Fruit fly (Drosophila melanogaster) whole organism, embryonic: ENCODE measurements around the gene mRRF1.

Experiments used
- ATbp ChIP-seq: fragments of 200-800 bp; sonication (Bioruptor generic); optimal IDR thresholded peaks from 2 replicates; lab custom pipeline; 2017; ENCODE audit warnings: missing biosample characterization, mild to moderate bottlenecking, missing genetic modification characterization, missing genetic modification reagents
- Antp ChIP-seq: fragments of 200-800 bp; sonication (Bioruptor generic); optimal IDR thresholded peaks from 3 replicates; lab custom pipeline; 2016; ENCODE audit warnings: missing biosample characterization, missing genetic modification characterization
- Bteb2 ChIP-seq: fragments of 200-800 bp; sonication (Bioruptor generic); optimal IDR thresholded peaks from 2 replicates; lab custom pipeline; 2016; ENCODE audit warnings: missing biosample characterization, missing genetic modification characterization
- CG10979 ChIP-seq: fragments of 200-800 bp; sonication (Bioruptor generic); optimal IDR thresholded peaks from 2 replicates; lab custom pipeline; 2018; ENCODE audit warnings: missing biosample characterization, mild to moderate bottlenecking, missing genetic modification characterization, moderate library complexity
- CG11504 ChIP-seq: fragments of 200-800 bp; sonication (Bioruptor generic); optimal IDR thresholded peaks from 3 replicates; lab custom pipeline; 2019; ENCODE audit warnings: missing biosample characterization, mild to moderate bottlenecking, missing genetic modification characterization, moderate library complexity
- CG12769 ChIP-seq: fragments of 200-800 bp; sonication (Bioruptor generic); optimal IDR thresholded peaks from 2 replicates; lab custom pipeline; 2019; ENCODE audit warnings: missing biosample characterization, mild to moderate bottlenecking, missing genetic modification characterization, moderate library complexity
- CG17802 ChIP-seq: fragments of 200-800 bp; sonication (Bioruptor generic); optimal IDR thresholded peaks from 2 replicates; lab custom pipeline; 2018; ENCODE audit warnings: missing biosample characterization, mild to moderate bottlenecking, missing genetic modification characterization, moderate library complexity
- CG18262 ChIP-seq: fragments of 200-800 bp; optimal IDR thresholded peaks from 3 replicates; lab custom pipeline; 2019; ENCODE audit warnings: missing biosample characterization, mild to moderate bottlenecking, missing genetic modification characterization, moderate library complexity
- CG1832 ChIP-seq: fragments of 200-800 bp; sonication (Bioruptor generic); optimal IDR thresholded peaks from 2 replicates; lab custom pipeline; 2017; ENCODE audit warnings: missing biosample characterization, mild to moderate bottlenecking, missing genetic modification characterization, inconsistent platforms
- CG2120 ChIP-seq: fragments of 200-800 bp; sonication (Bioruptor generic); optimal IDR thresholded peaks from 3 replicates; lab custom pipeline; 2016; ENCODE audit warnings: missing biosample characterization, missing genetic modification characterization
- CG32772 ChIP-seq: fragments of 200-800 bp; sonication (Bioruptor generic); IDR thresholded peaks from 2 replicates; pipeline ENCODE4 v1.3.6; 2022; ENCODE audit warnings: missing biosample characterization, missing genetic modification characterization
- CG34224 ChIP-seq: fragments of 200-800 bp; sonication (Bioruptor generic); IDR thresholded peaks from 3 replicates; pipeline ENCODE4 v1.3.6; 2022; ENCODE audit warnings: missing biosample characterization, missing genetic modification characterization; ENCODE audit not compliant: partially characterized antibody
- CG3995 ChIP-seq: fragments of 200-800 bp; sonication (Bioruptor generic); optimal IDR thresholded peaks from 3 replicates; lab custom pipeline; 2016; ENCODE audit warnings: missing biosample characterization, missing genetic modification characterization
- CG6175 ChIP-seq: fragments of 200-800 bp; sonication (Bioruptor generic); IDR thresholded peaks from 3 replicates; pipeline ENCODE4 v1.3.6; 2022; ENCODE audit warnings: missing biosample characterization, missing genetic modification characterization
- CG7372 ChIP-seq: fragments of 200-800 bp; sonication (Bioruptor generic); IDR thresholded peaks from 2 replicates; pipeline ENCODE4 v1.3.6; 2022; ENCODE audit warnings: missing biosample characterization, missing genetic modification characterization
- CG8281 ChIP-seq: fragments of 200-800 bp; sonication (Bioruptor generic); optimal IDR thresholded peaks from 2 replicates; lab custom pipeline; 2018; ENCODE audit warnings: missing biosample characterization, mild to moderate bottlenecking, missing genetic modification characterization, moderate library complexity
- CTCF ChIP-seq: fragments of 200-800 bp; sonication (Bioruptor generic); optimal IDR thresholded peaks from 2 replicates; lab custom pipeline; 2017; ENCODE audit warnings: missing biosample characterization, mild to moderate bottlenecking, missing genetic modification characterization, moderate library complexity
- Camta ChIP-seq: fragments of 200-800 bp; sonication (Bioruptor generic); optimal IDR thresholded peaks from 2 replicates; lab custom pipeline; 2016; ENCODE audit warnings: missing biosample characterization, missing genetic modification characterization
- Deaf1 ChIP-seq: fragments of 200-800 bp; optimal IDR thresholded peaks from 3 replicates; lab custom pipeline; 2019; ENCODE audit warnings: missing biosample characterization, mild to moderate bottlenecking, missing genetic modification characterization, moderate library complexity
- Dip2 ChIP-seq: fragments of 200-800 bp; sonication (Bioruptor generic); IDR thresholded peaks from 2 replicates; pipeline ENCODE4 v1.3.6; 2022; ENCODE audit warnings: missing biosample characterization, missing genetic modification characterization
- E2f2 ChIP-seq: fragments of 200-800 bp; sonication (Bioruptor generic); IDR thresholded peaks from 2 replicates; pipeline ENCODE4 v1.3.6; 2022; ENCODE audit warnings: missing biosample characterization, missing genetic modification characterization
- Elba2 ChIP-seq: fragments of 200-800 bp; sonication (Bioruptor generic); optimal IDR thresholded peaks from 3 replicates; lab custom pipeline; 2016; ENCODE audit warnings: missing biosample characterization, missing genetic modification characterization
- HLH3B ChIP-seq: fragments of 200-800 bp; sonication (Bioruptor generic); IDR thresholded peaks from 2 replicates; pipeline ENCODE4 v1.3.6; 2022; ENCODE audit warnings: missing biosample characterization, missing genetic modification characterization
- HLH4C ChIP-seq: fragments of 200-800 bp; sonication (Bioruptor generic); IDR thresholded peaks from 3 replicates; pipeline ENCODE4 v1.3.6; 2022; ENCODE audit warnings: missing biosample characterization, missing genetic modification characterization; ENCODE audit not compliant: partially characterized antibody
- Hmr ChIP-seq: fragments of 200-800 bp; sonication (Bioruptor generic); optimal IDR thresholded peaks from 3 replicates; lab custom pipeline; 2017; ENCODE audit warnings: mild to moderate bottlenecking, missing biosample characterization, missing genetic modification reagents, missing genetic modification characterization
- Hr78 ChIP-seq, 2 experiments: fragments of 200-800 bp in 1 of 2; fragments of >200 bp in 1 of 2; sonication (Bioruptor generic) in 1 of 2; optimal IDR thresholded peaks; 2 replicates each; lab custom pipeline; 2017 to 2019; ENCODE audit warnings: missing biosample characterization in 2 of 2, missing genetic modification characterization in 2 of 2, mild to moderate bottlenecking in 1 of 2, moderate library complexity in 1 of 2
- Jarid2 ChIP-seq: fragments of 200-800 bp; sonication (Bioruptor generic); optimal IDR thresholded peaks from 3 replicates; lab custom pipeline; 2017; ENCODE audit warnings: mild to moderate bottlenecking, missing biosample characterization, missing genetic modification reagents, missing genetic modification characterization
- Med ChIP-seq: fragments of 200-800 bp; sonication (Bioruptor generic); peaks from one replicate; lab custom pipeline; 2016; ENCODE audit warnings: missing biosample characterization, missing genetic modification characterization, mild to moderate bottlenecking, inconsistent platforms, moderate library complexity
- Neu2 ChIP-seq: fragments of 200-800 bp; sonication (Bioruptor generic); optimal IDR thresholded peaks from 3 replicates; lab custom pipeline; 2016; ENCODE audit warnings: missing biosample characterization, missing genetic modification characterization, borderline replicate concordance
- Ravus ChIP-seq: fragments of 200-800 bp; sonication (Bioruptor generic); IDR thresholded peaks from 2 replicates; pipeline ENCODE4 v1.3.6; 2022; ENCODE audit warnings: missing biosample characterization, missing genetic modification characterization
- Trl ChIP-seq, 3 experiments: fragments of >200 bp in 2 of 3; fragments of 200-800 bp in 1 of 3; sonication (Bioruptor generic) in 1 of 3; optimal IDR thresholded peaks; 2 replicates in 1 of 3; 3 replicates in 2 of 3; lab custom pipeline; 2016 to 2017; ENCODE audit warnings: missing biosample characterization in 1 of 3, missing genetic modification characterization in 1 of 3
- btn ChIP-seq: fragments of 200-800 bp; sonication (Bioruptor generic); optimal IDR thresholded peaks from 2 replicates; lab custom pipeline; 2016; ENCODE audit warnings: missing biosample characterization, missing genetic modification characterization
- cg ChIP-seq: fragments of 200-800 bp; sonication (Bioruptor generic); optimal IDR thresholded peaks from 3 replicates; lab custom pipeline; 2019; ENCODE audit warnings: missing biosample characterization, mild to moderate bottlenecking, missing genetic modification characterization, moderate library complexity
- ci ChIP-seq: fragments of 200-800 bp; sonication (Bioruptor generic); IDR thresholded peaks from 3 replicates; pipeline ENCODE4 v1.3.6; 2022; ENCODE audit warnings: missing biosample characterization, missing genetic modification characterization
- grn ChIP-seq: fragments of 200-800 bp; sonication (Bioruptor generic); optimal IDR thresholded peaks from 3 replicates; lab custom pipeline; 2017; ENCODE audit warnings: missing biosample characterization, missing genetic modification characterization
- kni ChIP-seq: fragments of 200-800 bp; sonication (Bioruptor generic); optimal IDR thresholded peaks from 3 replicates; lab custom pipeline; 2017; ENCODE audit warnings: mild to moderate bottlenecking, missing biosample characterization, missing genetic modification reagents, missing genetic modification characterization
- nom ChIP-seq: fragments of 200-800 bp; sonication (Bioruptor generic); optimal IDR thresholded peaks from 2 replicates; lab custom pipeline; 2017; ENCODE audit warnings: missing biosample characterization, missing genetic modification characterization, mild to moderate bottlenecking, moderate library complexity, missing genetic modification reagents
- org-1 ChIP-seq: fragments of 200-800 bp; sonication (Bioruptor generic); optimal IDR thresholded peaks from 2 replicates; lab custom pipeline; 2017; ENCODE audit warnings: missing biosample characterization, missing genetic modification characterization
- pan ChIP-seq, 4 experiments: fragments of >200 bp in 3 of 4; fragments of 200-800 bp in 1 of 4; sonication (Bioruptor generic) in 1 of 4; optimal IDR thresholded peaks in 3 of 4; IDR thresholded peaks in 1 of 4; 2 replicates each; pipeline versions ENCODE4 v1.3.6 to Lab custom; 2017 to 2022; ENCODE audit warnings: missing biosample characterization in 2 of 4, missing genetic modification characterization in 2 of 4, mixed read lengths in 1 of 4
- phol ChIP-seq: fragments of 200-800 bp; sonication (Bioruptor generic); optimal IDR thresholded peaks from 3 replicates; lab custom pipeline; 2018; ENCODE audit warnings: missing biosample characterization, mild to moderate bottlenecking, missing genetic modification characterization, moderate library complexity
- sd ChIP-seq: fragments of 200-800 bp; sonication (Bioruptor generic); optimal IDR thresholded peaks from 3 replicates; lab custom pipeline; 2018; ENCODE audit warnings: missing biosample characterization, mild to moderate bottlenecking, missing genetic modification characterization, moderate library complexity
- tgo ChIP-seq: fragments of 200-800 bp; sonication (Bioruptor generic); IDR thresholded peaks from 3 replicates; pipeline ENCODE4 v1.3.6; 2022; ENCODE audit warnings: missing biosample characterization, missing genetic modification characterization

Gene mRRF1

dm6 chr3L:9335711-9336110, 28.4 kb upstream of the mRRF1 start (continued):
- TF ChIP-seq sd (tag; lab: Kevin White, UChicago) = peak; percentile 36
- TF ChIP-seq CG2120 = no peak
- TF ChIP-seq CG10979 (tag; lab: Kevin White, UChicago) = no peak
- TF ChIP-seq CTCF (GFP tag; lab: Kevin White, UChicago) = no peak
- TF ChIP-seq Elba2 (GFP tag; lab: Kevin White, UChicago) = no peak
- no peak for TF ChIP-seq Hmr (GFP tag; lab: Kevin White, UChicago)
- no peak for TF ChIP-seq org-1 (GFP tag; lab: Kevin White, UChicago)
- TF ChIP-seq tgo (GFP tag; lab: Robert Waterston, UW) = peak; percentile 41; the same call in 1 of the 3 replicates
- TF ChIP-seq ATbp (GFP tag; lab: Kevin White, UChicago) = no peak
- TF ChIP-seq CG32772 (GFP tag; lab: Robert Waterston, UW) = no peak
- no peak for TF ChIP-seq Deaf1 (tag; lab: Kevin White, UChicago)
- no peak for TF ChIP-seq Bteb2 (GFP tag; lab: Kevin White, UChicago)
- no peak for TF ChIP-seq phol (tag; lab: Kevin White, UChicago)
- TF ChIP-seq btn = no peak
- peak; percentile 33; the same call in 2 of the 3 replicates for TF ChIP-seq HLH4C (GFP tag; lab: Robert Waterston, UW)
- no peak for TF ChIP-seq grn (GFP tag; lab: Kevin White, UChicago)
- no peak for TF ChIP-seq Neu2 (GFP tag; lab: Kevin White, UChicago)
- peak in 1 of 2 experiments; percentile 39 for TF ChIP-seq Hr78 (GFP tag; optimal IDR thresholded peaks at IDR 0.05; lab: Kevin White, UChicago)
- 0 out of 2 replicates have a peak, but pooled peaks have one; percentile 37 for TF ChIP-seq HLH3B (GFP tag; lab: Robert Waterston, UW)
- no peak for TF ChIP-seq E2f2 (GFP tag; lab: Robert Waterston, UW)
- TF ChIP-seq CG17802 (tag; lab: Kevin White, UChicago) = no peak
- no peak for TF ChIP-seq Dip2 (GFP tag; lab: Robert Waterston, UW)
- TF ChIP-seq Camta (GFP tag; lab: Kevin White, UChicago) = no peak
- peak; percentile 3 for TF ChIP-seq Jarid2 (GFP tag; lab: Kevin White, UChicago)
- peak; percentile 40 for TF ChIP-seq CG1832
- TF ChIP-seq Antp = no peak
- peak; percentile 47 for TF ChIP-seq kni
- TF ChIP-seq CG11504 (tag; lab: Kevin White, UChicago) = no peak
- TF ChIP-seq CG6175 (GFP tag; lab: Robert Waterston, UW) = peak; percentile 64; the same call in 1 of the 3 replicates
- TF ChIP-seq ci (GFP tag; lab: Robert Waterston, UW) = 0 out of 3 replicates have a peak, but pooled peaks have one; percentile 32
- no peak for TF ChIP-seq pan (optimal IDR thresholded peaks at IDR 0.05; lab: Kevin White, UChicago)
- peak in 1 of 2 experiments; percentile 52 for TF ChIP-seq pan (GFP tag; optimal IDR thresholded peaks at IDR 0.05 in 1 of 2, IDR thresholded peaks at IDR 0.05 in 1 of 2)
- no peak for TF ChIP-seq CG8281 (tag; lab: Kevin White, UChicago)
- peak; percentile 52; the same call in 1 of the 2 replicates for TF ChIP-seq CG7372 (GFP tag; lab: Robert Waterston, UW)
- TF ChIP-seq CG34224 (GFP tag; lab: Robert Waterston, UW) = peak; percentile 12; the same call in 1 of the 3 replicates

- peak; percentile 7 to 32 for TF ChIP-seq Trl (optimal IDR thresholded peaks at IDR 0.05; lab: Kevin White, UChicago)
- TF ChIP-seq Trl (GFP tag; optimal IDR thresholded peaks at IDR 0.05; lab: Kevin White, UChicago) = no peak
- TF ChIP-seq nom = peak; percentile 34
- TF ChIP-seq Ravus = no peak
- peak; percentile 49 for TF ChIP-seq cg (GFP tag; lab: Kevin White, UChicago)
- TF ChIP-seq Med (GFP tag; lab: Kevin White, UChicago) = peak; percentile 50
- peak; percentile 63 for TF ChIP-seq CG12769
- no peak for TF ChIP-seq CG18262 (tag; lab: Kevin White, UChicago)
- TF ChIP-seq CG3995 (GFP tag; lab: Kevin White, UChicago) = peak; percentile 27
Observed at dm6 chr3L:9337942-9338468, 26.1 kb upstream of the mRRF1 start.
